Fruit fly (Drosophila melanogaster) whole organism, adult: ENCODE results near the gene CG17260.

Source experiments
- CG11617 ChIP-seq: fragments of 200-800 bp; sonication (Bioruptor generic); optimal IDR thresholded peaks from 2 replicates; lab custom pipeline; 2017; ENCODE audit warnings: mild to moderate bottlenecking, missing biosample characterization, missing genetic modification reagents, missing genetic modification characterization
- CG12768 ChIP-seq: fragments of 200-800 bp; sonication (Bioruptor generic); optimal IDR thresholded peaks from 2 replicates; lab custom pipeline; 2017; ENCODE audit warnings: missing biosample characterization, missing genetic modification characterization, mild to moderate bottlenecking, moderate library complexity, missing genetic modification reagents
- CG14711 ChIP-seq: fragments of 200-800 bp; sonication (Bioruptor generic); optimal IDR thresholded peaks from 2 replicates; lab custom pipeline; 2018; ENCODE audit warnings: missing biosample characterization, mild to moderate bottlenecking, missing genetic modification characterization, moderate library complexity
- CG1620 ChIP-seq: fragments of 200-800 bp; sonication (Bioruptor generic); optimal IDR thresholded peaks from 2 replicates; lab custom pipeline; 2016; ENCODE audit warnings: missing biosample characterization, missing genetic modification characterization
- CG33017 ChIP-seq: fragments of 200-800 bp; sonication (Bioruptor generic); optimal IDR thresholded peaks from 2 replicates; lab custom pipeline; 2018; ENCODE audit warnings: missing biosample characterization, mild to moderate bottlenecking, missing genetic modification characterization, moderate library complexity
- CG5204 ChIP-seq: fragments of 200-800 bp; sonication (Bioruptor generic); optimal IDR thresholded peaks from 2 replicates; lab custom pipeline; 2016; ENCODE audit warnings: missing biosample characterization, missing genetic modification characterization
- CG7045 ChIP-seq: fragments of 200-800 bp; sonication (Bioruptor generic); optimal IDR thresholded peaks from 2 replicates; lab custom pipeline; 2017; ENCODE audit warnings: missing biosample characterization, mild to moderate bottlenecking, missing genetic modification characterization
- CG7101 ChIP-seq: fragments of 200-800 bp; sonication (Bioruptor generic); optimal IDR thresholded peaks from 2 replicates; lab custom pipeline; 2018; ENCODE audit warnings: missing biosample characterization, mild to moderate bottlenecking, missing genetic modification characterization, moderate library complexity
- Clk ChIP-seq: fragments of 200-800 bp; sonication (Bioruptor generic); optimal IDR thresholded peaks from 2 replicates; lab custom pipeline; 2017; ENCODE audit warnings: missing biosample characterization, missing genetic modification characterization
- Crg-1 ChIP-seq: fragments of 200-800 bp; sonication (Bioruptor generic); optimal IDR thresholded peaks from 2 replicates; lab custom pipeline; 2016; ENCODE audit warnings: missing biosample characterization, missing genetic modification characterization
- Hr96 ChIP-seq: fragments of 200-800 bp; sonication (Bioruptor generic); optimal IDR thresholded peaks from 2 replicates; lab custom pipeline; 2016; ENCODE audit warnings: missing biosample characterization, missing genetic modification characterization
- Mnt ChIP-seq: fragments of 200-800 bp; sonication (Bioruptor generic); optimal IDR thresholded peaks from 2 replicates; lab custom pipeline; 2016; ENCODE audit warnings: missing biosample characterization, mild to moderate bottlenecking, missing genetic modification characterization
- bab1 ChIP-seq: fragments of 200-800 bp; sonication (Bioruptor generic); optimal IDR thresholded peaks from 3 replicates; lab custom pipeline; 2019; ENCODE audit warnings: missing biosample characterization, mild to moderate bottlenecking, missing genetic modification characterization, moderate library complexity
- cic ChIP-seq: fragments of 200-800 bp; sonication (Bioruptor generic); optimal IDR thresholded peaks from 2 replicates; lab custom pipeline; 2017; ENCODE audit warnings: missing biosample characterization, mild to moderate bottlenecking, missing genetic modification characterization, moderate library complexity
- cnc ChIP-seq, 2 experiments: fragments of >200 bp; optimal IDR thresholded peaks; 2 replicates each; lab custom pipeline; 2017
- kay ChIP-seq: fragments of 200-800 bp; sonication (Bioruptor generic); peaks from one replicate; lab custom pipeline; 2016; ENCODE audit warnings: missing biosample characterization, missing genetic modification characterization, borderline replicate concordance
- ovo ChIP-seq: fragments of 200-800 bp; sonication (Bioruptor generic); optimal IDR thresholded peaks from 2 replicates; lab custom pipeline; 2016; ENCODE audit warnings: missing biosample characterization, missing genetic modification characterization
- pad ChIP-seq: fragments of 200-800 bp; sonication (Bioruptor generic); optimal IDR thresholded peaks from 3 replicates; lab custom pipeline; 2017; ENCODE audit warnings: missing biosample characterization, missing genetic modification characterization, mild to moderate bottlenecking, moderate library complexity, missing genetic modification reagents
- tj ChIP-seq: fragments of 200-800 bp; sonication (Bioruptor generic); optimal IDR thresholded peaks from 3 replicates; lab custom pipeline; 2017; ENCODE audit warnings: missing biosample characterization, mild to moderate bottlenecking, missing genetic modification characterization, moderate library complexity

CG17260 gene

dm6 chr2L:3059624-3059919 is 22.5 kb downstream of the CG17260 start:
- no peak for TF ChIP-seq CG33017
- no peak for TF ChIP-seq Crg-1 (GFP tag; lab: Kevin White, UChicago)
- TF ChIP-seq kay = no peak
- TF ChIP-seq Clk (GFP tag; lab: Kevin White, UChicago) = no peak
- TF ChIP-seq CG14711 (tag; lab: Kevin White, UChicago) = no peak
- TF ChIP-seq ovo (GFP tag; lab: Kevin White, UChicago) = no peak
- TF ChIP-seq CG12768 (GFP tag; lab: Kevin White, UChicago) = no peak
- TF ChIP-seq Hr96 (GFP tag; lab: Kevin White, UChicago) = no peak
- no peak for TF ChIP-seq bab1 (GFP tag; lab: Kevin White, UChicago)
- no peak for TF ChIP-seq pad (GFP tag; lab: Kevin White, UChicago)
- no peak for TF ChIP-seq CG5204 (GFP tag; lab: Kevin White, UChicago)
- TF ChIP-seq cnc (optimal IDR thresholded peaks at IDR 0.05; lab: Kevin White, UChicago) = no peak
- no peak for TF ChIP-seq cic

- TF ChIP-seq CG1620 (GFP tag; lab: Kevin White, UChicago) = no peak
- TF ChIP-seq CG7045 (GFP tag; lab: Kevin White, UChicago) = no peak
- no peak for TF ChIP-seq Hr96 (GFP tag; lab: Kevin White, UChicago)
Measured at dm6 chr2L:3078741-3079140, 41.7 kb downstream of the CG17260 start.

- TF ChIP-seq CG1620 (GFP tag; lab: Kevin White, UChicago) = no peak
- no peak for TF ChIP-seq CG7101 (tag; lab: Kevin White, UChicago)
- no peak for TF ChIP-seq Mnt (GFP tag; lab: Kevin White, UChicago)
Measured at dm6 chr2L:3082895-3083294, 45.9 kb downstream of the CG17260 start.

dm6 chr2L:3083510-3083909 is 46.5 kb downstream of the CG17260 start:
- TF ChIP-seq CG5204 (GFP tag; lab: Kevin White, UChicago) (no peak), CG7101 (tag; lab: Kevin White, UChicago) (no peak), Hr96 (GFP tag; lab: Kevin White, UChicago) (no peak), cnc (optimal IDR thresholded peaks at IDR 0.05; lab: Kevin White, UChicago) (no peak), CG14711 (tag; lab: Kevin White, UChicago) (no peak), kay (no peak), bab1 (GFP tag; lab: Kevin White, UChicago) (no peak), Clk (GFP tag; lab: Kevin White, UChicago) (no peak), cic (no peak), CG11617 (GFP tag; lab: Kevin White, UChicago) (no peak), Mnt (GFP tag; lab: Kevin White, UChicago) (no peak), pad (GFP tag; lab: Kevin White, UChicago) (no peak), CG1620 (GFP tag; lab: Kevin White, UChicago) (no peak), tj (GFP tag; lab: Kevin White, UChicago) (no peak), CG7045 (GFP tag; lab: Kevin White, UChicago) (no peak)

DNA sequence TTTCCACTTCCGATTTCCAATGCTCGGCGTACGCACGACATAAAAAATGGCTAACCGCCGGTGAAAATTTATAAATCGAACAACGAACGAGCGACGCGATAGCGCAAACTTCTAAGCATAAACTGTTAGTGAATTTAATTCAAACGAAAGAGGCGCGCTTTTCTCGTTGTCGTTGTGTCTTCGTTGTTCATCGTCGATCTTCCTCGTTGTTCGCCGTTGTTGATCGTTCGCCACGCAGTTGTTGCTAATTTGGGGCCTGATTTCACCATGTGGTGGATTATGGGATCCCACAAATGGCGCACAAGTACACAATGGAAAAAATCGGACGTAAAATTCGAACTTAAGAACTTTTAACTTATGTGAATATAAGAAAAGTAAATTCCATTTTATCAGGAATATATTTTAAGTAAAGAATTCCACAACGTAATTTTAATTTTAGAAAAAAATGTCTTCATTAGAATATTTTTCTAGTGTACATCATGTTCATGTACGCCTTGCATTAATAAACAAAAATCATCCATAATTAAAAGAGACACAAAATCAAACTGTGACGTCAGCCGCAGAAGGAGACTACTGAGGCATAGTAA is 49.4 kb downstream of the CG17260 start:
- peak; percentile 28 for TF ChIP-seq kay
- TF ChIP-seq pad (GFP tag; lab: Kevin White, UChicago) = no peak
- TF ChIP-seq CG7101 (tag; lab: Kevin White, UChicago) = peak; percentile 7
- no peak for TF ChIP-seq Clk (GFP tag; lab: Kevin White, UChicago)
- TF ChIP-seq CG14711 (tag; lab: Kevin White, UChicago) = peak; percentile 52
- peak; percentile 18 for TF ChIP-seq CG33017
